Worm (Caenorhabditis elegans) whole organism, young adult: ENCODE data around the gene str-231.

Experiments used
- B0019.2 ChIP-seq: fragments of 200-800 bp; sonication (Bioruptor generic); conservative IDR thresholded peaks from 2 replicates; pipeline ENCODE4 v1.3.6; 2022; ENCODE audit warnings: missing genetic modification reagents, missing genetic modification characterization, missing compliant biosample characterization
- D2030.7 ChIP-seq: fragments of 200-800 bp; sonication (Bioruptor generic); IDR thresholded peaks from 2 replicates; pipeline ENCODE4 v1.3.6; 2022; ENCODE audit warnings: missing genetic modification reagents, missing genetic modification characterization, missing compliant biosample characterization
- akir-1 ChIP-seq: fragments of 200-800 bp; sonication (Bioruptor generic); optimal IDR thresholded peaks from 2 replicates; lab custom pipeline; 2018; ENCODE audit warnings: mild to moderate bottlenecking, missing genetic modification characterization, moderate library complexity, missing compliant biosample characterization

ce11 chrV:16017671-16018070 lies 10.3 kb upstream of the str-231 start, which contains the start of gene srx-43:
- no peak for TF ChIP-seq D2030.7 (GFP tag; lab: Robert Waterston, UW)
- TF ChIP-seq akir-1: no peak
- TF ChIP-seq B0019.2: no peak
